Worm (Caenorhabditis elegans): ENCODE data around the gene pnk-4.

- TF ChIP-seq ets-7 (tag; optimal IDR thresholded peaks at IDR 0.05) (no peak), ama-1 (optimal IDR thresholded peaks at IDR 0.05) (no peak), hnd-1 (tag; optimal IDR thresholded peaks at IDR 0.05) (no peak), ceh-13 (GFP tag; optimal IDR thresholded peaks at IDR 0.05) (no peak), tbx-37 (GFP tag; conservative IDR thresholded peaks at IDR 0.05) (no peak), tbx-11 (GFP tag; IDR thresholded peaks at IDR 0.05) (no peak), flt-1 (GFP tag; IDR thresholded peaks at IDR 0.05) (no peak), scrt-1 (GFP tag; IDR thresholded peaks at IDR 0.05) (no peak), F13C5.2 (tag; optimal IDR thresholded peaks at IDR 0.05) (no peak), aly-1 (tag; optimal IDR thresholded peaks at IDR 0.05) (no peak), sea-1 (GFP tag; conservative IDR thresholded peaks at IDR 0.05) (no peak), pes-1 (GFP tag; IDR thresholded peaks at IDR 0.05) (no peak), hmg-4 (GFP tag; optimal IDR thresholded peaks at IDR 0.05) (no peak), hmbx-1 (tag; optimal IDR thresholded peaks at IDR 0.05) (no peak)
These were observed 15.8 kb downstream of the pnk-4 start for ce11 chrX:5103422-5103821.

Data from whole organism, early embryonic.